Fruit fly (Drosophila melanogaster): Measurements from ENCODE around the gene CG17271.

The CG17271 gene

dm6 chr3R:20788559-20788958, 33.1 kb downstream of the CG17271 start:
- no peak for TF ChIP-seq CG32772 (GFP tag; IDR thresholded peaks at IDR 0.05)
- TF ChIP-seq ci (GFP tag; IDR thresholded peaks at IDR 0.05) = no peak
- no peak for TF ChIP-seq ewg (GFP tag; optimal IDR thresholded peaks at IDR 0.05)
- TF ChIP-seq ATbp (GFP tag; optimal IDR thresholded peaks at IDR 0.05) = no peak
- no peak for TF ChIP-seq cas (GFP tag; IDR thresholded peaks at IDR 0.05)
- no peak for TF ChIP-seq Dfd (GFP tag; optimal IDR thresholded peaks at IDR 0.05)
- TF ChIP-seq Vsx1 (GFP tag; optimal IDR thresholded peaks at IDR 0.05) = no peak
- TF ChIP-seq CG16815 (GFP tag; optimal IDR thresholded peaks at IDR 0.05) = no peak
- no peak for TF ChIP-seq unc-4 (GFP tag; IDR thresholded peaks at IDR 0.05; ENCODE audit: partially characterized antibody)
- TF ChIP-seq twi (tag; optimal IDR thresholded peaks at IDR 0.05) = no peak
- no peak for TF ChIP-seq bcd (GFP tag; optimal IDR thresholded peaks at IDR 0.05)
- TF ChIP-seq lov (optimal IDR thresholded peaks at IDR 0.05) = no peak
- TF ChIP-seq lov (GFP tag; IDR thresholded peaks at IDR 0.05) = no peak
- no peak for TF ChIP-seq bowl (GFP tag; IDR thresholded peaks at IDR 0.05)
- no peak for TF ChIP-seq CG7745 (tag; optimal IDR thresholded peaks at IDR 0.05)
- no peak for TF ChIP-seq lilli (GFP tag; optimal IDR thresholded peaks at IDR 0.05)
- TF ChIP-seq slou (GFP tag; optimal IDR thresholded peaks at IDR 0.05) = no peak
- peak; percentile 37; the same call in 1 of the 2 replicates for TF ChIP-seq seq (GFP tag; IDR thresholded peaks at IDR 0.05)
- TF ChIP-seq nerfin-1 (tag; optimal IDR thresholded peaks at IDR 0.05) = peak; percentile 72
- TF ChIP-seq sqz (GFP tag; optimal IDR thresholded peaks at IDR 0.05) = peak; percentile 62
- TF ChIP-seq CG3163 (GFP tag; optimal IDR thresholded peaks at IDR 0.05) = no peak
- no peak for TF ChIP-seq Sin3A (optimal IDR thresholded peaks at IDR 0.05)
- TF ChIP-seq Doc2 (GFP tag; IDR thresholded peaks at IDR 0.05) = no peak

DNA sequence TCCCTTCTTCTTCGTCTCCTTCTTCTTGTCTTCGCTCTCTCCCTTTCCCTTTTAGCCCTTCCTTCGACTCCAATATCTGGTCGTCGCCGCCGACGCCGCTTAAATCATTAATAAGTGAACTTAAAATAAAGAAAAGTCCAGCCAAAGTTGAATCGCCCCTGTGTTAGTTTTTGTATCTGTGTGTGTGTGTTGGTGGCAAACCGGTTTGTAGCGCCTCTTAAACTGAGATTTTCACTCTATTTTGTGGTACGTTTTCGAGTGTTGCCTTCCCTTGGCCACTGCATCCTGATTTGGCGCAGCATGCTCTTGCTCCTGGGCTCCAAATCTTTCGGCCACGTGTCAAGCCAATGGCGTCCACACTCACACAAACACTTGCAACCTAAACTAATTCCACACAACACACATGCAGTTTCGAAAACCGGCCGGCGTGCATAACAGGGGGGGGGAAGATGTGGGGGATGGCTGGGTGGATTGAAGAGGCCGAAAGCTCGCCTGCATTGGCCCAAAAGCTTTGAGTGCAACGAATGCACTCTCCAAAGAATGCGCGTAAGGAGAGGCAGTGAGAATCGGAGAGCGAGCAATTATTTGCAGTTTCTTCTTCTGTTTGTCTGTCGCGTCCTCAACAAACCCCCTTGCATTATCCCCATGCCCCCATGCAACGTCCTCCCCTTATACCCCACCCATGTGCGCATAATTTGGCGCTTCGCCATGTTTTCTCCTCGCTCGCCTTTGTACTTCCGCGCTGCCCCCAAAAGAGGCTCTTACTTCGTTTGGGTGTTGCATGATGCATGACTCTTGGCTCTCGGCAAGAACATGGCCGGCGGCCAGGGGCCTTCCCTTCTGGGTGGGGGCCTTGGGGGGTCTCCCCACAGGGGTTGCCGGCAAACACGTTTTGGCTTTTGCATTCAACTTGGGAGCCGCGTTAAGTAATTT, 36.9 kb downstream of the CG17271 start:
- TF ChIP-seq nom (GFP tag; optimal IDR thresholded peaks at IDR 0.05) = peak; percentile 77
- TF ChIP-seq Hr39 (optimal IDR thresholded peaks at IDR 0.05) = peak; percentile 39
- no peak for TF ChIP-seq exex (tag; optimal IDR thresholded peaks at IDR 0.05)
- TF ChIP-seq bsh (GFP tag; optimal IDR thresholded peaks at IDR 0.05) = peak in 1 of 2 experiments; percentile 45
- TF ChIP-seq Drgx (GFP tag; IDR thresholded peaks at IDR 0.05) = peak; percentile 72
- TF ChIP-seq CG32532 (GFP tag; IDR thresholded peaks at IDR 0.05) = no peak
- TF ChIP-seq dan (GFP tag; IDR thresholded peaks at IDR 0.05) = 0 out of 2 replicates have a peak, but pooled peaks have one; percentile 8

dm6 chr3R:20783714-20784435, 37.8 kb downstream of the CG17271 start:
- TF ChIP-seq corto (GFP tag; optimal IDR thresholded peaks at IDR 0.05) = peak; percentile 12
- TF ChIP-seq schlank (tag; optimal IDR thresholded peaks at IDR 0.05) = no peak
- no peak for TF ChIP-seq tin (GFP tag; optimal IDR thresholded peaks at IDR 0.05)
- no peak for TF ChIP-seq CG12299 (tag; optimal IDR thresholded peaks at IDR 0.05)
- TF ChIP-seq CoRest (tag; optimal IDR thresholded peaks at IDR 0.05) = no peak
- TF ChIP-seq grn (GFP tag; optimal IDR thresholded peaks at IDR 0.05) = no peak
- no peak for TF ChIP-seq Opbp (GFP tag; IDR thresholded peaks at IDR 0.05; ENCODE audit: partially characterized antibody)
- TF ChIP-seq btn (GFP tag; optimal IDR thresholded peaks at IDR 0.05) = no peak
- TF ChIP-seq emc (GFP tag; optimal IDR thresholded peaks at IDR 0.05) = no peak
- TF ChIP-seq bsh (GFP tag; optimal IDR thresholded peaks at IDR 0.05) = peak in 1 of 2 experiments; percentile 54
- TF ChIP-seq Drgx (GFP tag; IDR thresholded peaks at IDR 0.05) = peak; percentile 55; the same call in 1 of the 2 replicates
- TF ChIP-seq pum (GFP tag; optimal IDR thresholded peaks at IDR 0.05) = no peak
- TF ChIP-seq CG12219 (GFP tag; optimal IDR thresholded peaks at IDR 0.05) = no peak
- no peak for TF ChIP-seq Bteb2 (GFP tag; optimal IDR thresholded peaks at IDR 0.05)
- TF ChIP-seq Fer1 (GFP tag; optimal IDR thresholded peaks at IDR 0.05) = no peak
- no peak for TF ChIP-seq CkIIα-i1 (GFP tag; IDR thresholded peaks at IDR 0.05)
- no peak for TF ChIP-seq Ets65A (GFP tag)
- no peak for TF ChIP-seq CG6689 (GFP tag; IDR thresholded peaks at IDR 0.05)
- no peak for TF ChIP-seq CG7963 (GFP tag; IDR thresholded peaks at IDR 0.05; ENCODE audit: partially characterized antibody)
